Fruit fly (Drosophila melanogaster) whole organism, embryonic: ENCODE results near the gene Nulp1.

Source experiments
- Aef1 ChIP-seq: fragments of 200-800 bp; sonication (Bioruptor generic); IDR thresholded peaks from 3 replicates; pipeline ENCODE4 v1.3.6; 2022; ENCODE audit warnings: missing biosample characterization, missing genetic modification characterization
- B-H1 ChIP-seq: fragments of 200-800 bp; sonication (Bioruptor generic); IDR thresholded peaks from 3 replicates; pipeline ENCODE4 v1.3.6; 2022; ENCODE audit warnings: missing biosample characterization, missing genetic modification characterization
- Bgb ChIP-seq: fragments of 200-800 bp; sonication (Bioruptor generic); IDR thresholded peaks from 2 replicates; pipeline ENCODE4 v1.3.6; 2022; ENCODE audit warnings: missing biosample characterization, missing genetic modification characterization; ENCODE audit not compliant: partially characterized antibody
- Blimp-1 ChIP-seq: fragments of 200-800 bp; sonication (Bioruptor generic); optimal IDR thresholded peaks from 3 replicates; lab custom pipeline; 2018; ENCODE audit warnings: missing biosample characterization, missing genetic modification characterization, mild to moderate bottlenecking, moderate library complexity, missing genetic modification reagents
- Bteb2 ChIP-seq: fragments of 200-800 bp; sonication (Bioruptor generic); optimal IDR thresholded peaks from 2 replicates; lab custom pipeline; 2016; ENCODE audit warnings: missing biosample characterization, missing genetic modification characterization
- CG10209 ChIP-seq: fragments of 200-800 bp; sonication (Bioruptor generic); optimal IDR thresholded peaks from 3 replicates; lab custom pipeline; 2017; ENCODE audit warnings: missing biosample characterization, mild to moderate bottlenecking, missing genetic modification characterization, missing genetic modification reagents
- CG10431 ChIP-seq: fragments of 200-800 bp; sonication (Bioruptor generic); optimal IDR thresholded peaks from 3 replicates; lab custom pipeline; 2018; ENCODE audit warnings: missing biosample characterization, mild to moderate bottlenecking, missing genetic modification characterization
- CG11695 ChIP-seq: fragments of 200-800 bp; sonication (Bioruptor generic); IDR thresholded peaks from 3 replicates; pipeline ENCODE4 v1.3.6; 2022; ENCODE audit warnings: missing biosample characterization, missing genetic modification characterization
- CG11696 ChIP-seq: fragments of 200-800 bp; sonication (Bioruptor generic); IDR thresholded peaks from 2 replicates; pipeline ENCODE4 v1.3.6; 2022; ENCODE audit warnings: missing biosample characterization, missing genetic modification characterization
- CG12071 ChIP-seq: fragments of 200-800 bp; sonication (Bioruptor generic); optimal IDR thresholded peaks from 3 replicates; lab custom pipeline; 2018; ENCODE audit warnings: missing biosample characterization, mild to moderate bottlenecking, missing genetic modification characterization
- CG13287 ChIP-seq: fragments of 200-800 bp; sonication (Bioruptor generic); IDR thresholded peaks from 2 replicates; pipeline ENCODE4 v1.3.6; 2022; ENCODE audit warnings: missing biosample characterization, missing genetic modification characterization; ENCODE audit not compliant: partially characterized antibody
- CG14050 ChIP-seq: fragments of 200-800 bp; sonication (Bioruptor generic); IDR thresholded peaks from 3 replicates; pipeline ENCODE4 v1.3.6; 2022; ENCODE audit warnings: missing biosample characterization, missing genetic modification characterization
- CG17361 ChIP-seq: fragments of 200-800 bp; sonication (Bioruptor generic); IDR thresholded peaks from 3 replicates; pipeline ENCODE4 v1.3.6; 2022; ENCODE audit warnings: missing biosample characterization, missing genetic modification characterization
- CG18011 ChIP-seq: fragments of 200-800 bp; sonication (Bioruptor generic); optimal IDR thresholded peaks from 2 replicates; lab custom pipeline; 2017; ENCODE audit warnings: missing biosample characterization, missing genetic modification characterization, mild to moderate bottlenecking, moderate library complexity, missing genotype
- CG34224 ChIP-seq: fragments of 200-800 bp; sonication (Bioruptor generic); IDR thresholded peaks from 3 replicates; pipeline ENCODE4 v1.3.6; 2022; ENCODE audit warnings: missing biosample characterization, missing genetic modification characterization; ENCODE audit not compliant: partially characterized antibody
- CG3847 ChIP-seq: fragments of 200-800 bp; sonication (Bioruptor generic); IDR thresholded peaks from 2 replicates; pipeline ENCODE4 v1.3.6; 2022; ENCODE audit warnings: missing biosample characterization, missing genetic modification characterization
- CG8290 ChIP-seq, 3 experiments: fragments of 200-800 bp; sonication (Bioruptor generic); optimal IDR thresholded peaks; 2 replicates each; lab custom pipeline; 2016 to 2019; ENCODE audit warnings: missing biosample characterization in 3 of 3, missing genetic modification characterization in 3 of 3, mild to moderate bottlenecking in 2 of 3, moderate library complexity in 1 of 3
- CG8765 ChIP-seq: fragments of 200-800 bp; sonication (Bioruptor generic); IDR thresholded peaks from 2 replicates; pipeline ENCODE4 v1.3.6; 2022; ENCODE audit warnings: missing biosample characterization, missing genetic modification characterization
- CG9609 ChIP-seq: fragments of 200-800 bp; sonication (Bioruptor generic); optimal IDR thresholded peaks from 3 replicates; lab custom pipeline; 2016; ENCODE audit warnings: missing biosample characterization, missing genetic modification characterization
- Dll ChIP-seq: fragments of 200-800 bp; sonication (Bioruptor generic); IDR thresholded peaks from 4 replicates; pipeline ENCODE4 v1.3.6; 2022; ENCODE audit warnings: missing biosample characterization, missing genetic modification characterization; ENCODE audit not compliant: partially characterized antibody
- Ets97D ChIP-seq: fragments of 200-800 bp; sonication (Bioruptor generic); optimal IDR thresholded peaks from 3 replicates; lab custom pipeline; 2016; ENCODE audit warnings: missing biosample characterization, missing genetic modification characterization
- Hmr ChIP-seq: fragments of 200-800 bp; sonication (Bioruptor generic); optimal IDR thresholded peaks from 3 replicates; lab custom pipeline; 2017; ENCODE audit warnings: mild to moderate bottlenecking, missing biosample characterization, missing genetic modification reagents, missing genetic modification characterization
- Stat92E ChIP-seq, 3 experiments: fragments of >200 bp in 2 of 3; fragments of 200-800 bp in 1 of 3; sonication (Bioruptor generic) in 1 of 3; optimal IDR thresholded peaks; 2 replicates each; lab custom pipeline; 2017 to 2019; ENCODE audit warnings: missing biosample characterization in 3 of 3, missing genetic modification characterization in 3 of 3, mild to moderate bottlenecking in 1 of 3, moderate library complexity in 1 of 3
- Taf1 ChIP-seq: fragments of 200-800 bp; sonication (Bioruptor generic); IDR thresholded peaks from 2 replicates; pipeline ENCODE4 v1.3.6; 2022; ENCODE audit warnings: missing biosample characterization, missing genetic modification characterization
- ara ChIP-seq: fragments of 200-800 bp; sonication (Bioruptor generic); IDR thresholded peaks from 2 replicates; pipeline ENCODE4 v1.3.6; 2022; ENCODE audit warnings: missing biosample characterization, missing genetic modification characterization
- chif ChIP-seq, 2 experiments: fragments of 200-800 bp; sonication (Bioruptor generic); optimal IDR thresholded peaks; 3 replicates each; lab custom pipeline; 2016; ENCODE audit warnings: missing biosample characterization in 2 of 2, missing genetic modification characterization in 2 of 2
- ems ChIP-seq: fragments of 200-800 bp; sonication (Bioruptor generic); optimal IDR thresholded peaks from 3 replicates; lab custom pipeline; 2016; ENCODE audit warnings: missing biosample characterization, missing genetic modification characterization
- esg ChIP-seq: fragments of 200-800 bp; sonication (Bioruptor generic); conservative IDR thresholded peaks from 2 replicates; pipeline ENCODE4 v1.3.6; 2022; ENCODE audit warnings: missing biosample characterization, missing genetic modification characterization
- fd96Cb ChIP-seq: fragments of 200-800 bp; sonication (Bioruptor generic); optimal IDR thresholded peaks from 2 replicates; lab custom pipeline; 2018; ENCODE audit warnings: missing biosample characterization, mild to moderate bottlenecking, missing genetic modification characterization, moderate library complexity
- hb ChIP-seq: fragments of 200-800 bp; sonication (Bioruptor generic); IDR thresholded peaks from 3 replicates; pipeline ENCODE4 v1.3.6; 2022; ENCODE audit warnings: missing biosample characterization, missing genetic modification characterization; ENCODE audit not compliant: partially characterized antibody
- nerfin-1 ChIP-seq: fragments of 200-800 bp; sonication (Bioruptor generic); optimal IDR thresholded peaks from 3 replicates; lab custom pipeline; 2019; ENCODE audit warnings: missing biosample characterization, mild to moderate bottlenecking, missing genetic modification characterization, moderate library complexity
- nerfin-2 ChIP-seq: fragments of 200-800 bp; sonication (Bioruptor generic); IDR thresholded peaks from 2 replicates; pipeline ENCODE4 v1.3.6; 2022; ENCODE audit warnings: missing biosample characterization, missing genetic modification characterization; ENCODE audit not compliant: partially characterized antibody
- pb ChIP-seq: fragments of 200-800 bp; sonication (Bioruptor generic); optimal IDR thresholded peaks from 3 replicates; lab custom pipeline; 2016; ENCODE audit warnings: missing biosample characterization, missing genetic modification characterization
- pho ChIP-seq: fragments of 200-800 bp; sonication (Bioruptor generic); optimal IDR thresholded peaks from 2 replicates; lab custom pipeline; 2016; ENCODE audit warnings: missing biosample characterization, missing genetic modification characterization
- phol ChIP-seq: fragments of 200-800 bp; sonication (Bioruptor generic); optimal IDR thresholded peaks from 3 replicates; lab custom pipeline; 2018; ENCODE audit warnings: missing biosample characterization, mild to moderate bottlenecking, missing genetic modification characterization, moderate library complexity
- prd ChIP-seq, 3 experiments: fragments of >200 bp in 2 of 3; fragments of 200-800 bp in 1 of 3; sonication (Bioruptor generic) in 1 of 3; optimal IDR thresholded peaks in 2 of 3; IDR thresholded peaks in 1 of 3; 2 replicates in 2 of 3; 3 replicates in 1 of 3; pipeline versions ENCODE4 v1.3.6 to Lab custom; 2017 to 2022; ENCODE audit warnings: missing biosample characterization in 1 of 3, missing genetic modification characterization in 1 of 3
- pum ChIP-seq: fragments of 200-800 bp; sonication (Bioruptor generic); optimal IDR thresholded peaks from 2 replicates; lab custom pipeline; 2016; ENCODE audit warnings: missing biosample characterization, missing genetic modification characterization
- sens ChIP-seq: fragments of 200-800 bp; sonication (Bioruptor generic); peaks from one replicate; lab custom pipeline; 2016; ENCODE audit warnings: missing biosample characterization, missing genetic modification characterization
- seq ChIP-seq: fragments of 200-800 bp; sonication (Bioruptor generic); IDR thresholded peaks from 2 replicates; pipeline ENCODE4 v1.3.6; 2022; ENCODE audit warnings: missing biosample characterization, missing genetic modification characterization
- sna ChIP-seq: fragments of 200-800 bp; sonication (Bioruptor generic); IDR thresholded peaks from 2 replicates; pipeline ENCODE4 v1.3.6; 2022; ENCODE audit warnings: missing biosample characterization, missing genetic modification characterization; ENCODE audit not compliant: partially characterized antibody
- so ChIP-seq: fragments of 200-800 bp; sonication (Bioruptor generic); IDR thresholded peaks from 3 replicates; pipeline ENCODE4 v1.3.6; 2022; ENCODE audit warnings: missing biosample characterization, missing genetic modification characterization
- sr ChIP-seq: fragments of 200-800 bp; sonication (Bioruptor generic); IDR thresholded peaks from 3 replicates; pipeline ENCODE4 v1.3.6; 2022; ENCODE audit warnings: missing biosample characterization, missing genetic modification characterization
- tap ChIP-seq: fragments of 200-800 bp; optimal IDR thresholded peaks from 3 replicates; lab custom pipeline; 2019; ENCODE audit warnings: missing biosample characterization, mild to moderate bottlenecking, missing genetic modification characterization, moderate library complexity
- toy ChIP-seq: fragments of 200-800 bp; sonication (Bioruptor generic); IDR thresholded peaks from 2 replicates; pipeline ENCODE4 v1.3.6; 2022; ENCODE audit warnings: missing biosample characterization, missing genetic modification characterization
- twi ChIP-seq: fragments of 200-800 bp; optimal IDR thresholded peaks from 2 replicates; lab custom pipeline; 2019; ENCODE audit warnings: missing biosample characterization, mild to moderate bottlenecking, missing genetic modification characterization, moderate library complexity
- wor ChIP-seq: fragments of 200-800 bp; sonication (Bioruptor generic); IDR thresholded peaks from 2 replicates; pipeline ENCODE4 v1.3.6; 2022; ENCODE audit warnings: missing biosample characterization, missing genetic modification characterization
- zfh2 ChIP-seq: fragments of 200-800 bp; sonication (Bioruptor generic); optimal IDR thresholded peaks from 2 replicates; lab custom pipeline; 2016; ENCODE audit warnings: missing biosample characterization, missing genetic modification characterization

Gene Nulp1

DNA sequence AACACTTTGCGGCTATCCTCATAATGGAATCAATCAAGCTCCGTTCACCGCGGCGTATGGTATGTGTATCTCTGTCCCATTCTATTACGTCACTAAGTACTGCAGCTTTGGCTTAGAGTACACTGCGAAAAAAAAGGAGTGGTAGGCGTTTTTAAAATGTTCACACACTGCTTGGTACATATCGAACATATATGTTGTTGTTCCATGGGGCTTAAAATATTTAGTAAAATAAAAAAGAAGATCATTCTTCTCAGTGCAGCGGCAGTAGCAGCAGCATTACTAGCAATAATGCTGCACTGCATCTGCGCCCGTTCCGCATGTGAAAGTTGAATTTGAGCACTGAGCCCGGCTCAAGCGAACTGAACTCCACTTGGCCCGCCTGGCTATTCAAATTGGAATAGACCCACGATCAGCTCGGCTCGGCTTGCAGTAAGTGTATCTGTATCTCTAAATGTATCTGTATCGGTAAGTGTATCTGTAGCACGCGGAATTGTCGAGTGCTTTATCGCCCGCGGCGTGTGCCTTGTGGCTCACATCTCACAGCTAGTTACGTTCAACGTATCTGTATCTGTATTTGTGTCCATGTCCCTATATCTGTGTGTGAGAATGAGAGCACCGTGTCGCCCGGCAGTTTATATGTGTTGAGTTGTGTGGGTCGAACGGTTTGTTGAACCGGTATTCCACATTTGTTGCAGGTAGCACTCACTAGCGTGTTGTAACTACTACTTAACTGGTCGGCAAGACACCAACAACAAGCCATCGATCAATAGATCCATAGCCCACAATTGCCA lies 43.2 kb downstream of the Nulp1 start (continued):
- no peak for TF ChIP-seq prd (optimal IDR thresholded peaks at IDR 0.05; lab: Kevin White, UChicago)
- TF ChIP-seq prd (GFP tag; IDR thresholded peaks at IDR 0.05; lab: Robert Waterston, UW), result peak; percentile 68; the same call in 1 of the 3 replicates
- TF ChIP-seq CG13287 (GFP tag; lab: Robert Waterston, UW), result no peak
- peak; percentile 46; the same call in 1 of the 3 replicates for TF ChIP-seq Aef1 (GFP tag; lab: Robert Waterston, UW)
- peak; percentile 54 for TF ChIP-seq pum (GFP tag; lab: Kevin White, UChicago)
- TF ChIP-seq CG9609, result peak; percentile 44
- TF ChIP-seq sna (GFP tag; lab: Robert Waterston, UW), result no peak
- TF ChIP-seq nerfin-2 (GFP tag; lab: Robert Waterston, UW), result no peak
- peak; percentile 65 for TF ChIP-seq Blimp-1 (GFP tag; lab: Kevin White, UChicago)
- no peak for TF ChIP-seq hb (GFP tag; lab: Robert Waterston, UW)
- TF ChIP-seq so (GFP tag; lab: Robert Waterston, UW), result peak; percentile 65; the same call in 1 of the 3 replicates
- TF ChIP-seq B-H1 (GFP tag; lab: Robert Waterston, UW), result peak; percentile 26; the same call in 2 of the 3 replicates
- peak; percentile 57 for TF ChIP-seq CG14050
- TF ChIP-seq toy (GFP tag; lab: Robert Waterston, UW), result no peak
- no peak for TF ChIP-seq Taf1
- peak; percentile 54; the same call in 1 of the 2 replicates for TF ChIP-seq esg
- no peak for TF ChIP-seq CG18011
- TF ChIP-seq fd96Cb, result peak; percentile 63
- TF ChIP-seq twi, result no peak
- peak; percentile 69 for TF ChIP-seq phol (tag; lab: Kevin White, UChicago)
- peak; percentile 92 for TF ChIP-seq sens (GFP tag; lab: Kevin White, UChicago)
- peak; percentile 39; the same call in 1 of the 2 replicates for TF ChIP-seq wor (GFP tag; lab: Robert Waterston, UW)
- no peak for TF ChIP-seq pho (GFP tag; lab: Kevin White, UChicago)
- peak; percentile 12 for TF ChIP-seq ems (GFP tag; lab: Kevin White, UChicago)
- TF ChIP-seq chif (GFP tag; optimal IDR thresholded peaks at IDR 0.05; lab: Kevin White, UChicago), result peak in 1 of 2 experiments; percentile 50
- peak; percentile 29; the same call in 1 of the 2 replicates for TF ChIP-seq ara (GFP tag; lab: Robert Waterston, UW)
- TF ChIP-seq CG10431 (GFP tag; lab: Kevin White, UChicago), result no peak
- TF ChIP-seq CG11695, result 0 out of 3 replicates have a peak, but pooled peaks have one; percentile 45
- TF ChIP-seq tap (tag; lab: Kevin White, UChicago), result peak; percentile 61
- TF ChIP-seq CG17361 (GFP tag; lab: Robert Waterston, UW), result 0 out of 3 replicates have a peak, but pooled peaks have one; percentile 29
- no peak for TF ChIP-seq CG8290 (GFP tag; optimal IDR thresholded peaks at IDR 0.05; lab: Kevin White, UChicago)
- TF ChIP-seq CG8290 (tag; optimal IDR thresholded peaks at IDR 0.05; lab: Kevin White, UChicago), result no peak
- TF ChIP-seq Ets97D (GFP tag; lab: Kevin White, UChicago), result no peak
- peak; percentile 54; the same call in 2 of the 3 replicates for TF ChIP-seq sr (GFP tag; lab: Robert Waterston, UW)
- no peak for TF ChIP-seq Dll (GFP tag; lab: Robert Waterston, UW)
- TF ChIP-seq Hmr (GFP tag; lab: Kevin White, UChicago), result no peak
- TF ChIP-seq seq (GFP tag; lab: Robert Waterston, UW), result peak; percentile 71
- TF ChIP-seq Bteb2 (GFP tag; lab: Kevin White, UChicago), result no peak
- TF ChIP-seq CG34224 (GFP tag; lab: Robert Waterston, UW), result no peak
- no peak for TF ChIP-seq Bgb (GFP tag; lab: Robert Waterston, UW)
- TF ChIP-seq nerfin-1 (tag; lab: Kevin White, UChicago), result peak; percentile 20
- TF ChIP-seq CG10209 (GFP tag; lab: Kevin White, UChicago), result peak; percentile 58
- no peak for TF ChIP-seq CG8765 (GFP tag; lab: Robert Waterston, UW)
- TF ChIP-seq Stat92E (GFP tag; optimal IDR thresholded peaks at IDR 0.05; lab: Kevin White, UChicago), result no peak
- TF ChIP-seq zfh2 (GFP tag; lab: Kevin White, UChicago), result no peak
- TF ChIP-seq CG12071 (GFP tag; lab: Kevin White, UChicago), result peak; percentile 42
- TF ChIP-seq pb (GFP tag; lab: Kevin White, UChicago), result no peak
- 0 out of 2 replicates have a peak, but pooled peaks have one; percentile 32 for TF ChIP-seq CG3847 (GFP tag; lab: Robert Waterston, UW)
- TF ChIP-seq CG11696 (GFP tag; lab: Robert Waterston, UW), result no peak
